Worm (Caenorhabditis elegans) whole organism, L4 larva: ENCODE measurements around the gene dcr-1.

ENCODE experiments used
- D1046.2 ChIP-seq: fragments of 200-800 bp; sonication (Bioruptor generic); IDR thresholded peaks from 2 replicates; pipeline ENCODE4 v1.3.6; 2022; ENCODE audit warnings: missing genetic modification characterization, missing compliant biosample characterization
- F10B5.3 ChIP-seq: sonication (generic microtip); optimal IDR thresholded peaks from 2 replicates; lab custom pipeline; 2016; ENCODE audit warnings: mild to moderate bottlenecking, missing genetic modification characterization, missing compliant biosample characterization
- F37D6.2 ChIP-seq: sonication (generic microtip); optimal IDR thresholded peaks from 2 replicates; lab custom pipeline; 2016; ENCODE audit warnings: mild to moderate bottlenecking, missing genetic modification characterization, missing compliant biosample characterization
- F49E8.2 ChIP-seq: sonication (generic microtip); optimal IDR thresholded peaks from 2 replicates; lab custom pipeline; 2016; ENCODE audit warnings: missing compliant biosample characterization, mild to moderate bottlenecking, missing genetic modification characterization, borderline replicate concordance
- Y105C5A.15 ChIP-seq: fragments of 200-800 bp; sonication (Bioruptor generic); IDR thresholded peaks from 2 replicates; pipeline ENCODE4 v1.3.6; 2022; ENCODE audit warnings: missing genetic modification characterization, missing compliant biosample characterization
- Y48G9A.11 ChIP-seq: fragments of 200-800 bp; sonication (Bioruptor generic); IDR thresholded peaks from 2 replicates; pipeline ENCODE4 v1.3.6; 2022; ENCODE audit warnings: missing genetic modification reagents, missing genetic modification characterization, missing compliant biosample characterization
- aha-1 ChIP-seq: fragments of 150-350 bp; peaks from one replicate; lab custom pipeline; 2014; ENCODE audit warnings: missing biosample characterization, missing genetic modification characterization
- aly-2 ChIP-seq: sonication (generic microtip); optimal IDR thresholded peaks from 2 replicates; lab custom pipeline; 2018; ENCODE audit warnings: missing biosample characterization, missing genetic modification characterization
- ama-1 ChIP-seq: fragments of 150-350 bp; optimal IDR thresholded peaks from 2 replicates; lab custom pipeline; 2014; ENCODE audit warnings: inconsistent platforms, mixed read lengths
- arid-1 ChIP-seq: fragments of 200-800 bp; sonication (Bioruptor generic); conservative IDR thresholded peaks from 2 replicates; pipeline ENCODE4 v1.3.6; 2022; ENCODE audit warnings: missing genetic modification reagents, missing genetic modification characterization, missing compliant biosample characterization
- ceh-82 ChIP-seq: sonication (generic microtip); optimal IDR thresholded peaks from 2 replicates; lab custom pipeline; 2017; ENCODE audit warnings: missing biosample characterization, missing genetic modification characterization
- dmd-8 ChIP-seq: fragments of 200-800 bp; sonication (Bioruptor generic); IDR thresholded peaks from 2 replicates; pipeline ENCODE4 v1.3.6; 2022; ENCODE audit warnings: missing genetic modification characterization, missing compliant biosample characterization
- dmd-9 ChIP-seq: fragments of 200-800 bp; sonication (Bioruptor generic); IDR thresholded peaks from 2 replicates; pipeline ENCODE4 v1.3.6; 2022; ENCODE audit warnings: missing genetic modification reagents, missing genetic modification characterization, missing compliant biosample characterization
- dpl-1 ChIP-seq: fragments of 150-350 bp; optimal IDR thresholded peaks from 2 replicates; lab custom pipeline; 2014; ENCODE audit warnings: missing biosample characterization, missing genetic modification reagents, missing genetic modification characterization
- egl-27 ChIP-seq: sonication (generic microtip); optimal IDR thresholded peaks from 3 replicates; lab custom pipeline; 2017; ENCODE audit warnings: missing biosample characterization, missing genetic modification reagents, missing genetic modification characterization
- egl-43 ChIP-seq: fragments of 200-800 bp; sonication (Bioruptor generic); IDR thresholded peaks from 2 replicates; pipeline ENCODE4 v1.3.6; 2022; ENCODE audit warnings: missing genetic modification reagents, missing genetic modification characterization, missing compliant biosample characterization
- fkh-10 ChIP-seq: fragments of 150-350 bp; optimal IDR thresholded peaks from 2 replicates; lab custom pipeline; 2014; ENCODE audit warnings: missing biosample characterization, missing genetic modification reagents, missing genetic modification characterization
- gei-8 ChIP-seq: fragments of 200-800 bp; sonication (Bioruptor generic); optimal IDR thresholded peaks from 2 replicates; lab custom pipeline; 2018; ENCODE audit warnings: mild to moderate bottlenecking, missing genetic modification characterization, missing compliant biosample characterization
- hif-1 ChIP-seq, 2 experiments: sonication (generic microtip); optimal IDR thresholded peaks; 2 replicates each; lab custom pipeline; 2016 to 2017; ENCODE audit warnings: missing compliant biosample characterization in 2 of 2, missing genetic modification characterization in 2 of 2, missing genetic modification reagents in 2 of 2, missing genotype in 2 of 2, mild to moderate bottlenecking in 1 of 2
- hlh-30 ChIP-seq: sonication (generic microtip); optimal IDR thresholded peaks from 2 replicates; lab custom pipeline; 2017; ENCODE audit warnings: antibody characterized with exemption, mild to moderate bottlenecking, missing genetic modification characterization, missing compliant biosample characterization; ENCODE audit not compliant: insufficient read depth
- lim-7 ChIP-seq: fragments of 200-800 bp; sonication (Bioruptor generic); IDR thresholded peaks from 2 replicates; pipeline ENCODE4 v1.3.6; 2022; ENCODE audit warnings: missing genetic modification characterization, missing compliant biosample characterization
- lin-1 ChIP-seq: fragments of 200-800 bp; sonication (Bioruptor generic); IDR thresholded peaks from 2 replicates; pipeline ENCODE4 v1.3.6; 2022; ENCODE audit warnings: missing genetic modification reagents, missing genetic modification characterization, missing compliant biosample characterization
- lin-13 ChIP-seq: fragments of 150-350 bp; optimal IDR thresholded peaks from 2 replicates; lab custom pipeline; 2014; ENCODE audit warnings: missing biosample characterization, missing genetic modification reagents, missing genetic modification characterization
- lin-38 ChIP-seq: fragments of 200-800 bp; sonication (Bioruptor generic); IDR thresholded peaks from 2 replicates; pipeline ENCODE4 v1.3.6; 2022; ENCODE audit warnings: missing genetic modification reagents, missing genetic modification characterization, missing compliant biosample characterization
- madf-9 ChIP-seq: fragments of 200-800 bp; sonication (Bioruptor generic); conservative IDR thresholded peaks from 2 replicates; pipeline ENCODE4 v1.3.6; 2022; ENCODE audit warnings: missing genetic modification reagents, missing genetic modification characterization, missing compliant biosample characterization
- mdl-1 ChIP-seq, 2 experiments: fragments of 150-350 bp in 1 of 2; sonication (generic microtip) in 1 of 2; optimal IDR thresholded peaks; 2 replicates each; lab custom pipeline; 2014 to 2017; ENCODE audit warnings: missing biosample characterization in 2 of 2, missing genetic modification characterization in 2 of 2
- nhr-10 ChIP-seq: fragments of 150-350 bp; optimal IDR thresholded peaks from 2 replicates; lab custom pipeline; 2014; ENCODE audit warnings: missing biosample characterization, missing genetic modification characterization
- nhr-11 ChIP-seq: fragments of 150-350 bp; optimal IDR thresholded peaks from 2 replicates; lab custom pipeline; 2014; ENCODE audit warnings: missing biosample characterization, missing genetic modification characterization
- nhr-25 ChIP-seq: sonication (generic microtip); optimal IDR thresholded peaks from 2 replicates; lab custom pipeline; 2017; ENCODE audit warnings: missing genetic modification characterization, mild to moderate bottlenecking, missing compliant biosample characterization, antibody characterized with exemption, moderate library complexity, borderline replicate concordance; ENCODE audit not compliant: insufficient read depth
- nhr-28 ChIP-seq: fragments of 150-350 bp; optimal IDR thresholded peaks from 2 replicates; lab custom pipeline; 2014; ENCODE audit warnings: missing biosample characterization, missing genetic modification characterization
- nhr-41 ChIP-seq: fragments of 200-800 bp; sonication (Bioruptor generic); IDR thresholded peaks from 2 replicates; pipeline ENCODE4 v1.3.6; 2022; ENCODE audit warnings: missing genetic modification reagents, missing genetic modification characterization, missing compliant biosample characterization
- nhr-42 ChIP-seq: fragments of 200-800 bp; sonication (Bioruptor generic); IDR thresholded peaks from 2 replicates; pipeline ENCODE4 v1.3.6; 2022; ENCODE audit warnings: missing genetic modification characterization, missing compliant biosample characterization
- nhr-48 ChIP-seq: sonication (generic microtip); optimal IDR thresholded peaks from 2 replicates; lab custom pipeline; 2016; ENCODE audit warnings: mild to moderate bottlenecking, missing genetic modification characterization, missing compliant biosample characterization
- nhr-6 ChIP-seq: fragments of 150-350 bp; optimal IDR thresholded peaks from 2 replicates; lab custom pipeline; 2014; ENCODE audit warnings: missing biosample characterization, missing genetic modification characterization
- nhr-76 ChIP-seq: fragments of 150-350 bp; optimal IDR thresholded peaks from 2 replicates; lab custom pipeline; 2014; ENCODE audit warnings: missing biosample characterization, missing genetic modification characterization
- nhr-77 ChIP-seq: fragments of 150-350 bp; optimal IDR thresholded peaks from 2 replicates; lab custom pipeline; 2014; ENCODE audit warnings: missing biosample characterization, missing genetic modification characterization
- pha-4 ChIP-seq, 2 experiments: fragments of 150-350 bp in 1 of 2; fragments of 200-800 bp in 1 of 2; sonication (Bioruptor generic) in 1 of 2; IDR thresholded peaks in 1 of 2; optimal IDR thresholded peaks in 1 of 2; 2 replicates each; pipeline versions ENCODE4 v1.3.6 to Lab custom; 2014 to 2022; ENCODE audit warnings: missing genetic modification characterization in 2 of 2, missing genetic modification reagents in 2 of 2, missing biosample characterization in 1 of 2, missing compliant biosample characterization in 1 of 2
- pqm-1 ChIP-seq: sonication (generic microtip); optimal IDR thresholded peaks from 2 replicates; lab custom pipeline; 2017; ENCODE audit warnings: missing biosample characterization, missing genetic modification characterization
- skn-1 ChIP-seq: fragments of 150-350 bp; optimal IDR thresholded peaks from 2 replicates; lab custom pipeline; 2014; ENCODE audit warnings: missing biosample characterization, missing genetic modification characterization
- snpc-1.2 ChIP-seq: fragments of 200-800 bp; sonication (Bioruptor generic); IDR thresholded peaks from 2 replicates; pipeline ENCODE4 v1.3.6; 2022; ENCODE audit warnings: missing genetic modification reagents, missing genetic modification characterization, missing compliant biosample characterization
- snpc-4 ChIP-seq: fragments of 150-350 bp; optimal IDR thresholded peaks from 2 replicates; lab custom pipeline; 2014; ENCODE audit warnings: missing biosample characterization, missing genetic modification characterization
- unc-130 ChIP-seq: sonication (generic microtip); optimal IDR thresholded peaks from 2 replicates; lab custom pipeline; 2016; ENCODE audit warnings: missing genetic modification reagents, missing genetic modification characterization, missing compliant biosample characterization
- vab-7 ChIP-seq: fragments of 200-800 bp; sonication (Bioruptor generic); IDR thresholded peaks from 2 replicates; pipeline ENCODE4 v1.3.6; 2022; ENCODE audit warnings: missing genetic modification reagents, missing genetic modification characterization, missing compliant biosample characterization
- zag-1 ChIP-seq: fragments of 150-350 bp; optimal IDR thresholded peaks from 2 replicates; lab custom pipeline; 2014; ENCODE audit warnings: missing biosample characterization, missing genetic modification characterization
- zfp-2 ChIP-seq: sonication (generic microtip); optimal IDR thresholded peaks from 2 replicates; lab custom pipeline; 2016; ENCODE audit warnings: mild to moderate bottlenecking, missing genetic modification characterization, missing compliant biosample characterization
- ztf-11 ChIP-seq: fragments of 150-350 bp; optimal IDR thresholded peaks from 2 replicates; lab custom pipeline; 2014; ENCODE audit warnings: missing biosample characterization, missing genetic modification characterization
- ztf-7 ChIP-seq: fragments of 150-350 bp; optimal IDR thresholded peaks from 2 replicates; lab custom pipeline; 2014; ENCODE audit warnings: missing biosample characterization, missing genetic modification characterization

Gene dcr-1

DNA sequence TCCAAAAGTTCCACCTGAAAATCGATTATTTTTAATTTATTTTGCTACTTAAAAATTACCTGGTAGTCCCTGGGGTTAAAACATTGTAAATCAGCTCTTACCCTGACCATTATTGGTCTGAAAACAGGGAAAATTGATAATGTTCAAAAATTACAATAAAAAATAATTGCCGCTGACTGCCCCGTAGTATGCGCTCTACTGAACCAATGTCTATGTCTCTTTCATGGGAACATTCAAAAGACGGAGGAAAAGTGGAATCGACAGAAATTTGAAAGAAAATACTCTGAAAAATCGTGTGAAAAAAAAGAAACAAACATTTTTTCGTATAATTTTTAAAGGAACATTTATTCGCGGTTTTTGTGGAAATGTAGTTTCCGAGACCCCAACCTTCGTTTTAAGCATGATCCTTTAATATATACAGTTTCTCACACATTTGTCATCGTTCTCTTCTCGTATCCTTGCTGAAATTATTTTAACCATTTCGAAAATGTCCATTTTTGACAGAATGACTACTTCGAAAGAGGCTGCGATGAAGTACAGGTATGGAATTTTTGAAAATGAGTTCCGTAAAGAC lies at the start of gene dcr-1, which contains the start of gene apc-2:
Gene dcr-1, minus strand, starts transcription at position 117 of the 574 bp plus-strand sequence.
Gene apc-2, plus strand, starts transcription at position 465 of the 574 bp plus-strand sequence.
- TF ChIP-seq pqm-1 (tag; lab: Kevin White, UChicago), result no peak
- no peak for TF ChIP-seq nhr-41
- no peak for TF ChIP-seq aly-2
- no peak for TF ChIP-seq skn-1
- no peak for TF ChIP-seq egl-27
- no peak for TF ChIP-seq lin-13
- no peak for TF ChIP-seq pha-4 (GFP tag; IDR thresholded peaks at IDR 0.05; lab: Robert Waterston, UW)
- TF ChIP-seq pha-4 (tag; optimal IDR thresholded peaks at IDR 0.05; lab: Kevin White, UChicago), result no peak
- TF ChIP-seq fkh-10 (GFP tag; lab: Kevin White, UChicago), result no peak
- TF ChIP-seq ztf-11 (tag; lab: Kevin White, UChicago), result no peak
- TF ChIP-seq dpl-1 (GFP tag; lab: Kevin White, UChicago), result peak; percentile 37
- TF ChIP-seq F10B5.3 (tag; lab: Kevin White, UChicago), result no peak
- no peak for TF ChIP-seq ama-1 (lab: Kevin White, UChicago)
- no peak for TF ChIP-seq dmd-8
- peak; percentile 10 for TF ChIP-seq nhr-28 (tag; lab: Kevin White, UChicago)
- TF ChIP-seq hlh-30 (tag; lab: Kevin White, UChicago), result no peak
- TF ChIP-seq, all 104 proteins: peak for 2

DNA sequence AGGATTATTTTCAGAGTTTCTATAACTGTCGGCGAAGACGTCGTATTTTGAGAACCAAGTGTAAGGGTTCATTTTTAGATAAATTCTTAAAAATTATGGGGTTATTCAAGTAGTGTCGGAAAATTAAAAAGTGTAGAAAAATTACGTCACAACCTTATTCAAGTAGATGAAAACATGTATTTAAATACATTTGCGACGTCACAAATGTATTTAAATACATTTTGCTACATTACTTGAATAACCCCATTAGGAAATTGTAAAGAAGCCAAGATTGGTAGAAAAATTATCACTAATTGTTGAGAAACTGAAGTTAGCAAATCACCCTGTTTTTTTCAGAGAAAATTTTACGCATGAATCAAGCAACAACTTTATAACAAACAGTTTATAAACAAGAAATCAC lies 49.1 kb upstream of the dcr-1 start:
- TF ChIP-seq hif-1 (tag; optimal IDR thresholded peaks at IDR 0.05; lab: Kevin White, UChicago), result no peak
- no peak for TF ChIP-seq snpc-4
- TF ChIP-seq nhr-11 (tag; lab: Kevin White, UChicago), result no peak
- peak; percentile 58 for TF ChIP-seq lin-38
- no peak for TF ChIP-seq nhr-48
- no peak for TF ChIP-seq mdl-1 (tag; optimal IDR thresholded peaks at IDR 0.05; lab: Kevin White, UChicago)
- TF ChIP-seq vab-7 (GFP tag; lab: Robert Waterston, UW), result no peak
- no peak for TF ChIP-seq nhr-10 (tag; lab: Kevin White, UChicago)
- TF ChIP-seq unc-130, result no peak
- no peak for TF ChIP-seq madf-9 (GFP tag; lab: Robert Waterston, UW)
- no peak for TF ChIP-seq nhr-25 (tag; lab: Kevin White, UChicago)
- TF ChIP-seq lim-7 (GFP tag; lab: Robert Waterston, UW), result no peak
- TF ChIP-seq pha-4 (GFP tag; IDR thresholded peaks at IDR 0.05; lab: Robert Waterston, UW), result peak; percentile 44; the same call in 1 of the 2 replicates
- no peak for TF ChIP-seq pha-4 (tag; optimal IDR thresholded peaks at IDR 0.05; lab: Kevin White, UChicago)
- no peak for TF ChIP-seq aly-2
- peak; percentile 63 for TF ChIP-seq F49E8.2 (tag; lab: Kevin White, UChicago)
- TF ChIP-seq nhr-76 (tag; lab: Kevin White, UChicago), result no peak
- peak; percentile 65 for TF ChIP-seq Y48G9A.11 (GFP tag; lab: Robert Waterston, UW)
- no peak for TF ChIP-seq F37D6.2
- peak; percentile 52; the same call in 1 of the 2 replicates for TF ChIP-seq snpc-1.2 (GFP tag; lab: Robert Waterston, UW)
- TF ChIP-seq zfp-2 (tag; lab: Kevin White, UChicago), result no peak
- TF ChIP-seq skn-1, result no peak
- TF ChIP-seq arid-1 (GFP tag; lab: Robert Waterston, UW), result 0 out of 2 replicates have a peak, but pooled peaks have one; percentile 24
- TF ChIP-seq, all 104 proteins: peak for 6

DNA sequence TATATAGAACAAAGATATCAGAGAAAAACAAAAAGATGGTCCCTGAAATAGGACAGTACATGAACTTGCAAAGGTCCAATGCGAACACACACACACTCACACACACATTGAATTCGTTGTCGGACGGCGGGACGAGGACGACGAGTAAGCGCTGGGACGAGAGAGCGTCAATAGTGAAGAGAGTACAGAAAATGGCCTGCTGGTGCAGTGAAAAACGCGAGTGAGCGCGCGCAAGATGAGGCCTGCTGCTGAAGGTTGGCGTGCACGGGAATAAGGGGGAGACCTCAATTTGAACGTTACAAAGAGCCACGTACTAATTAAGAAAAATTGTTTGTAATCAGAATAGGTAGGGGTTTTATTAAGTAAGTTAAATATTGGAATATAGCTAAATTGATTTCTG lies 46.9 kb upstream of the dcr-1 start:
- TF ChIP-seq nhr-42 (GFP tag; lab: Robert Waterston, UW) (no peak), nhr-28 (tag; lab: Kevin White, UChicago) (peak; percentile 46), nhr-6 (peak; percentile 14), F10B5.3 (tag; lab: Kevin White, UChicago) (no peak), zag-1 (tag; lab: Kevin White, UChicago) (no peak), dmd-9 (GFP tag; lab: Robert Waterston, UW) (no peak), aha-1 (tag; lab: Kevin White, UChicago) (peak; percentile 85), ztf-11 (tag; lab: Kevin White, UChicago) (no peak), dpl-1 (GFP tag; lab: Kevin White, UChicago) (no peak), hlh-30 (tag; lab: Kevin White, UChicago) (peak; percentile 45), ztf-7 (no peak), gei-8 (GFP tag; lab: Kevin White, UChicago) (no peak), nhr-77 (tag; lab: Kevin White, UChicago) (no peak), ama-1 (lab: Kevin White, UChicago) (no peak), mdl-1 (tag; optimal IDR thresholded peaks at IDR 0.05; lab: Kevin White, UChicago) (peak in 1 of 2 experiments; percentile 11), F49E8.2 (tag; lab: Kevin White, UChicago) (no peak), dmd-8 (no peak), Y105C5A.15 (no peak), ceh-82 (tag; lab: Kevin White, UChicago) (no peak), egl-43 (GFP tag; lab: Robert Waterston, UW) (0 out of 2 replicates have a peak, but pooled peaks have one; percentile 36), D1046.2 (GFP tag; lab: Robert Waterston, UW) (no peak), lin-1 (GFP tag; lab: Robert Waterston, UW) (no peak)
